Worm (Caenorhabditis elegans) whole organism, mixed stage, embryonic: Measurements from ENCODE around the gene cpr-6.

ENCODE experiments used
- M03D4.4 ChIP-seq: sonication (generic microtip); optimal IDR thresholded peaks from 2 replicates; lab custom pipeline; 2017; ENCODE audit warnings: mild to moderate bottlenecking, missing genetic modification characterization, missing compliant biosample characterization
- ces-1 ChIP-seq: fragments of 150-350 bp; optimal IDR thresholded peaks from 2 replicates; lab custom pipeline; 2014; ENCODE audit warnings: missing biosample characterization, missing genetic modification reagents, missing genetic modification characterization
- drap-1 ChIP-seq: fragments of 200-800 bp; sonication (Bioruptor generic); optimal IDR thresholded peaks from 3 replicates; lab custom pipeline; 2018; ENCODE audit warnings: mild to moderate bottlenecking, missing genetic modification characterization, missing compliant biosample characterization
- mep-1 ChIP-seq: fragments of 150-350 bp; optimal IDR thresholded peaks from 2 replicates; lab custom pipeline; 2017; ENCODE audit warnings: missing biosample characterization, missing genetic modification reagents, missing genetic modification characterization, inconsistent platforms
- nhr-12 ChIP-seq: fragments of 150-350 bp; optimal IDR thresholded peaks from 2 replicates; lab custom pipeline; 2014; ENCODE audit warnings: missing biosample characterization, missing genetic modification characterization
- nhr-2 ChIP-seq: fragments of 150-350 bp; optimal IDR thresholded peaks from 2 replicates; lab custom pipeline; 2014; ENCODE audit warnings: missing biosample characterization, missing genetic modification characterization
- nhr-237 ChIP-seq: fragments of 150-350 bp; optimal IDR thresholded peaks from 2 replicates; lab custom pipeline; 2014; ENCODE audit warnings: missing biosample characterization, missing genetic modification characterization
- snpc-4 ChIP-seq: fragments of 150-350 bp; optimal IDR thresholded peaks from 2 replicates; lab custom pipeline; 2014; ENCODE audit warnings: missing biosample characterization, missing genetic modification characterization
- tbx-8 ChIP-seq: fragments of 200-800 bp; sonication (Bioruptor generic); optimal IDR thresholded peaks from 2 replicates; lab custom pipeline; 2018; ENCODE audit warnings: mild to moderate bottlenecking, missing genetic modification characterization, moderate library complexity, missing compliant biosample characterization
- unc-62 ChIP-seq: fragments of 150-350 bp; optimal IDR thresholded peaks from 2 replicates; lab custom pipeline; 2014; ENCODE audit warnings: missing biosample characterization, missing genetic modification reagents, missing genetic modification characterization

DNA sequence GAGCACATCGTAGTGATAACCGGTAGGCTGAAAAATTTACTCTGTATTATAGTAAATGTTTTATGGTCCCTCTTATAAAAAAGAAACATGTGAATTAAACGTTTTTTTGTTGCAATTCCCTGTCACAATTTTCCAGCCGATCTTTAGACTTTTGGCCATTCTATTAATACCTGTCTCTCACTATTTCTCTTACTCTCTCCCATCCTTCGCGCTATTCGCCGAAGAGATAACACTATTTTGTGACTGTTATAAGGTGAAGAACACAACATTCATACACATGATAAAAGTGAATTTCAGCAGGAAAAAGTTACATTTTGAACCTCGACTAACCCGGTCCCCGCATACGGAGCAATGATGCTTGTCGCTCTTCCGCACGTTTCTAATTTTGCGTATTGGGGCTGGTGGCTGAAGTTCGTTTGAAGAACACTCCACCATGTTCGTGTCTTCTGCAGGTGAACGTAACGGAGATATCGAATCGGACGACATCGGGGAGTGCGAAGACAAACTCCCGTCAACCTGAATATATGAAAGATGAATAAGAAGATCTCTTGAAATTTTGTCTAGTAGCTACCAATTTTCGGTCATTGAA lies 32.1 kb downstream of the cpr-6 start:
- TF ChIP-seq drap-1 (GFP tag; lab: Kevin White, UChicago), result no peak
- TF ChIP-seq tbx-8 (GFP tag; lab: Kevin White, UChicago), result no peak
- no peak for TF ChIP-seq nhr-237 (tag; lab: Kevin White, UChicago)
- no peak for TF ChIP-seq nhr-2 (tag; lab: Kevin White, UChicago)
- no peak for TF ChIP-seq ces-1 (GFP tag; lab: Kevin White, UChicago)
- TF ChIP-seq nhr-12, result no peak
- TF ChIP-seq mep-1, result no peak
- TF ChIP-seq M03D4.4 (tag; lab: Kevin White, UChicago), result no peak
- no peak for TF ChIP-seq unc-62
- TF ChIP-seq snpc-4 (tag; lab: Kevin White, UChicago), result no peak
